Worm (Caenorhabditis elegans) whole organism, L2 larva: ENCODE results near the gene snt-7.

Experiments
- ceh-82 ChIP-seq: fragments of 150-350 bp; optimal IDR thresholded peaks from 2 replicates; lab custom pipeline; 2014; ENCODE audit warnings: missing biosample characterization, missing genetic modification characterization
- fos-1 ChIP-seq: fragments of 150-350 bp; optimal IDR thresholded peaks from 2 replicates; lab custom pipeline; 2014; ENCODE audit warnings: missing biosample characterization, missing genetic modification characterization
- mbf-1 ChIP-seq: sonication (generic microtip); optimal IDR thresholded peaks from 2 replicates; lab custom pipeline; 2017; ENCODE audit warnings: missing biosample characterization, missing genetic modification characterization
- nhr-10 ChIP-seq: sonication (generic microtip); optimal IDR thresholded peaks from 2 replicates; lab custom pipeline; 2017; ENCODE audit warnings: missing biosample characterization, missing genetic modification characterization
- nhr-12 ChIP-seq: fragments of 150-350 bp; optimal IDR thresholded peaks from 2 replicates; lab custom pipeline; 2014; ENCODE audit warnings: missing biosample characterization, missing genetic modification characterization
- nhr-237 ChIP-seq: fragments of 150-350 bp; optimal IDR thresholded peaks from 2 replicates; lab custom pipeline; 2014; ENCODE audit warnings: missing biosample characterization, missing genetic modification characterization
- unc-39 ChIP-seq: fragments of 150-350 bp; optimal IDR thresholded peaks from 2 replicates; lab custom pipeline; 2014; ENCODE audit warnings: missing biosample characterization, missing genetic modification characterization
- unc-62 ChIP-seq: fragments of 150-350 bp; optimal IDR thresholded peaks from 2 replicates; lab custom pipeline; 2014; ENCODE audit warnings: missing biosample characterization, missing genetic modification reagents, missing genetic modification characterization
- ztf-1 ChIP-seq: fragments of 200-800 bp; sonication (Bioruptor generic); conservative IDR thresholded peaks from 2 replicates; pipeline ENCODE4 v1.3.6; 2022; ENCODE audit warnings: missing genetic modification characterization, missing compliant biosample characterization
- ztf-11 ChIP-seq: sonication (generic microtip); optimal IDR thresholded peaks from 2 replicates; lab custom pipeline; 2017; ENCODE audit warnings: missing biosample characterization, missing genetic modification characterization
- ztf-4 ChIP-seq: fragments of 150-350 bp; optimal IDR thresholded peaks from 2 replicates; lab custom pipeline; 2014; ENCODE audit warnings: missing biosample characterization, missing genetic modification characterization

DNA sequence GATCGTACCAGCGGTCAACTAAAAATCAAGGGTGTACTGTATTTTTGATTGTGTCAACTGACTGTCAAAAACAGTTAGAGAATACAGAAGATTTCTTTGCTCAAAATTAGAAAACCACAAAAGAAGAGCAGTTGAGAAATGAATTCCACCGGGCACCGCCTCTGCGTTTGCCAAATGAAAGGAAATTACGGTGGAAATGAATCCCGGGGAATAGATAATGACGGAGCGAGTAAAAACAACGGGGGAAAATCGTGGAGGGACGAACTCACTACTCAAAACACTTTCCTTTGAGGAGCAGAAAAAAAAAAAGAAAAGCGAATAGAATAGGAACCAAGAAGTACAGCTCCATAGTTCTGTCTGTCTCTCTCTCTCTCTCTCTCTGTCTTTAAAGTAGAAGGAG lies 50.6 kb downstream of the snt-7 start:
- TF ChIP-seq unc-39 (tag; lab: Kevin White, UChicago) (no peak), fos-1 (tag; lab: Kevin White, UChicago) (no peak), ztf-4 (no peak), mbf-1 (tag; lab: Kevin White, UChicago) (no peak), nhr-10 (tag; lab: Kevin White, UChicago) (no peak), nhr-237 (tag; lab: Kevin White, UChicago) (no peak), unc-62 (GFP tag; lab: Kevin White, UChicago) (no peak), ztf-11 (tag; lab: Kevin White, UChicago) (no peak), ztf-1 (GFP tag; lab: Robert Waterston, UW) (no peak), ceh-82 (tag; lab: Kevin White, UChicago) (no peak), nhr-12 (tag; lab: Kevin White, UChicago) (no peak)
